Fruit fly (Drosophila melanogaster): ENCODE results near the gene CAH1.

The CAH1 gene

DNA sequence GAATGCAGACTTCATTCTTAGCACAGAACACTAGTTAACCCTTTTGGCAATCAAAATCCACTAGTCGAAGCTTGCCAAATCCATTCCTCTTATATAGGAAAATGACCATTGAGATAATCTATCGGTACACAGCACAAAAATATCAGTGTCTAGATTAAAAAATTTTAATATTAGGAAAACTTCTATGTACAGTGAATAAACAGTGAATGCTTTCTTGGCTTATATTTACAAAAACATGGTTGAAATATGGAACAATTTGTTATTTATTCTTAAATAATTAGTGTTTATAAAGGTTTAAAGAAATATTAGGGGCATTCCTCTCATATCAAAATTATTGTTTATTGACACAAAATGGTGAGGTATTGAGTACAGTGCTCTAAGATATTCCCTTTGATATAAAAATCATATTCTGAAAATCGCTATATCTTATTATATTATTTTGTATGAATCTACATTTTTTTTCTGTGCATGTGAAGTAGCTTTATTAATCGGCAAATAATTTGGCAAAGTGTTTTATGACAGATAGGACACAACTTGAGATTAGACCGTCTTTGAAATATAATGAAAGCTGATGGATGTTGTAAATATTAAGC lies 40.4 kb downstream of the CAH1 start, which contains the start of gene CG33306:
CG33306 (minus strand) TSS at position 51 of the 593 bp plus-strand sequence.
- TF ChIP-seq Clk (GFP tag; optimal IDR thresholded peaks at IDR 0.05) (no peak), CG7101 (tag; optimal IDR thresholded peaks at IDR 0.05) (peak; percentile 44), CG33017 (tag; optimal IDR thresholded peaks at IDR 0.05) (peak; percentile 54), CG7045 (GFP tag; optimal IDR thresholded peaks at IDR 0.05) (peak; percentile 5), CG11617 (GFP tag; optimal IDR thresholded peaks at IDR 0.05) (peak; percentile 43), CG14711 (tag; optimal IDR thresholded peaks at IDR 0.05) (peak; percentile 22)

DNA sequence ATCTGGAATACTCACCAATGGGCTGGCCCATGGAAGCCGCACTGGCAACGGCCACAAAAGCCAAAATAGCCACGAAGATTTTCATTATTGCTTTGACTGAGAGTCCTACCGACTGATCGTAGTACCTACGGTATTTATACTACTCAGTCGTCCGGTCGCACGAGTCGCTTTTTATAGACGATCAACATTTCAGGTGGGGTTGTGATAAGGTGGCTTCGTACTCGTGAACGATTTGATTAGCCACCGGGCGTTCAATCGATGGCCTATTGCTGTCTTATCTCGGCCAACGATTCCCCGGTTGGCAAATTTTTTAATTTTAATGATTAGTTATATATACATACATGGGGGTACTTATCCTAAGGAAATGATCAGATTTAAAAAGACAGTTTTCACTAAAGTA lies 41.8 kb downstream of the CAH1 start, which contains the start of gene CG8997:
CG8997 (minus strand) TSS at position 148 of the 400 bp plus-strand sequence.
- TF ChIP-seq Mnt (GFP tag; optimal IDR thresholded peaks at IDR 0.05), result peak; percentile 23
- TF ChIP-seq CG12768 (GFP tag; optimal IDR thresholded peaks at IDR 0.05), result peak; percentile 1
- TF ChIP-seq Hr96 (GFP tag; optimal IDR thresholded peaks at IDR 0.05), result no peak
- peak; percentile 75 for TF ChIP-seq kay (GFP tag; ENCODE audit: borderline replicate concordance)

DNA sequence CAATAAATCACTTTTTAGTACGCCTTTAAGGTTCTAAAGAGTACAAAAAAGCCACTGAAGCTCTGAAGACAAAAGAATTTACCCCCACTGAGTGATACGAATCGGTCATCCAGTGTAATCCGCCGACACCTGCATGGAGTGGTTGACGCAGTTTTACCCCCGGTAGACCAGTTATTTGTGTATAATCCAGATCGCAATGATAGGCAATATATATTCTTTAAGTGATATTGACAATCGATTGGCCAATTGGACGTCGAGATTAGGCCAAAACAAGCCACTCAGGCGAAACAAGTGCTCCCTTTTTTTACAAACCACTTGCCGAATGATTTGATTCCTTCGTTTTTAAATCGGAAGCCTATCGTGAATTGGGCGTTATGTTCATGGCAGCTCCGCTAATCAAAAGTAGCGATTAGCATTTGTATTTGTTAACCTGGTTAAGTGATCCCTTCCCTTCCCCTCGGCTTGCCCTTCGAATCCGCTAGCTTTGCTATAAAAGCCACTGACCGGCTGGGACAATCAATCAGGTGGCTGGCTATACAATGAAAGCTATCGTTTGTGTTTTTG lies 42.9 kb downstream of the CAH1 start, which contains the start of gene CG7916:
CG7916 (plus strand) TSS at position 514 of the 564 bp plus-strand sequence.
- TF ChIP-seq Mnt (GFP tag; optimal IDR thresholded peaks at IDR 0.05) (no peak), Hr96 (GFP tag; optimal IDR thresholded peaks at IDR 0.05) (peak; percentile 6), Crg-1 (GFP tag; optimal IDR thresholded peaks at IDR 0.05) (no peak), cic (GFP tag; optimal IDR thresholded peaks at IDR 0.05) (peak; percentile 54), pad (GFP tag; optimal IDR thresholded peaks at IDR 0.05) (peak; percentile 17), CG12768 (GFP tag; optimal IDR thresholded peaks at IDR 0.05) (peak; percentile 30), CG1620 (GFP tag; optimal IDR thresholded peaks at IDR 0.05) (no peak)

DNA sequence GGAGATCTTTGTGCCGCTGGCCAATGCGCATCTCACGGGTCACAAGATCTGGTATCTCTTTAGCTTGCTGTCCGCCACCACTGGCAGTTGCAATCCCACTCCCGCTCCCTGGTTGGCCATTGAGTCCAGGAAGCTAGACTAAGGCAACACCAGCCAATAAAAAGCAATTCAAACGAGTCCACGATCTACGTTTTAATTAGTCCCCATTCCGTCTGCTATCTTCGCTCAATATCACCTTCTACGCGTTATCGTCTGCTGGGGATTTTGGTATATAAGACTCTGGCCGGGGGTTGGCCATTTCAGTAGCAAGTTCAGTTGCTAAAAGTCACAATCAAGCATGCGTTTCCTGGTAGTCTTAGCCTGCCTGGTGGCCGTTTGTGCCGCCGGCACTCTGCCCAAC lies 44.2 kb downstream of the CAH1 start, which contains the start of gene CG7953:
CG7953 (plus strand) TSS at position 301 of the 400 bp plus-strand sequence.
- TF ChIP-seq Crg-1 (GFP tag; optimal IDR thresholded peaks at IDR 0.05), result no peak
- no peak for TF ChIP-seq CG14711 (tag; optimal IDR thresholded peaks at IDR 0.05)
- no peak for TF ChIP-seq CG5204 (GFP tag; optimal IDR thresholded peaks at IDR 0.05)
- TF ChIP-seq CG11617 (GFP tag; optimal IDR thresholded peaks at IDR 0.05), result no peak
- TF ChIP-seq Hr96 (GFP tag; optimal IDR thresholded peaks at IDR 0.05), result no peak
- TF ChIP-seq cnc (optimal IDR thresholded peaks at IDR 0.05), result no peak
- no peak for TF ChIP-seq bab1 (GFP tag; optimal IDR thresholded peaks at IDR 0.05)
- no peak for TF ChIP-seq CG7101 (tag; optimal IDR thresholded peaks at IDR 0.05)
- no peak for TF ChIP-seq Mnt (GFP tag; optimal IDR thresholded peaks at IDR 0.05)
- no peak for TF ChIP-seq toe (GFP tag; optimal IDR thresholded peaks at IDR 0.05)
- no peak for TF ChIP-seq cic (GFP tag; optimal IDR thresholded peaks at IDR 0.05)
- TF ChIP-seq tj (GFP tag; optimal IDR thresholded peaks at IDR 0.05), result no peak
- TF ChIP-seq CG7045 (GFP tag; optimal IDR thresholded peaks at IDR 0.05), result no peak
- no peak for TF ChIP-seq CG33017 (tag; optimal IDR thresholded peaks at IDR 0.05)
- no peak for TF ChIP-seq Clk (GFP tag; optimal IDR thresholded peaks at IDR 0.05)
- no peak for TF ChIP-seq pad (GFP tag; optimal IDR thresholded peaks at IDR 0.05)
- TF ChIP-seq CG12768 (GFP tag; optimal IDR thresholded peaks at IDR 0.05), result no peak
- no peak for TF ChIP-seq CG1620 (GFP tag; optimal IDR thresholded peaks at IDR 0.05)
- no peak for TF ChIP-seq kay (GFP tag; ENCODE audit: borderline replicate concordance)

DNA sequence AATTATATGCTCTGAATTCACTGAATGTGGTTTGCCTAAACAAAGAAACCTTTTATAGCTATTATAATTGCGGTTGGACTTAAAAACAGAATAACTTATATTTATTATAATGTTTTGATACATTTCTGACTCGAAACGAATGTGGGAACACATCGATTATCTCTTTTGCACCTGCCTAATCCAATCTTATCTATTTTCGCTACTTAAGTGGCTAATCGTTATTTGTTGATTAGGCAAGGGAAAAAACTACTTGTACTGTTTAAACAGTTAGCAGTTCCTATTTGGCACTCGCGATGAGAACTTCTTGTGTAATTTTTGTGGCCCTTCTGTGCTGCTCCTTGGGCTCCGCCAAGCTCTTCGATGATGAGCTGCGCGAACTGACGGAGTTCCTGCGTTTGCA lies 45.7 kb downstream of the CAH1 start, which contains the start of gene CG7968:
CG7968 (plus strand) TSS at position 276 of the 400 bp plus-strand sequence.
- no peak for TF ChIP-seq CG1620 (GFP tag; optimal IDR thresholded peaks at IDR 0.05)
- TF ChIP-seq cnc (optimal IDR thresholded peaks at IDR 0.05), result no peak
- TF ChIP-seq cic (GFP tag; optimal IDR thresholded peaks at IDR 0.05), result no peak

DNA sequence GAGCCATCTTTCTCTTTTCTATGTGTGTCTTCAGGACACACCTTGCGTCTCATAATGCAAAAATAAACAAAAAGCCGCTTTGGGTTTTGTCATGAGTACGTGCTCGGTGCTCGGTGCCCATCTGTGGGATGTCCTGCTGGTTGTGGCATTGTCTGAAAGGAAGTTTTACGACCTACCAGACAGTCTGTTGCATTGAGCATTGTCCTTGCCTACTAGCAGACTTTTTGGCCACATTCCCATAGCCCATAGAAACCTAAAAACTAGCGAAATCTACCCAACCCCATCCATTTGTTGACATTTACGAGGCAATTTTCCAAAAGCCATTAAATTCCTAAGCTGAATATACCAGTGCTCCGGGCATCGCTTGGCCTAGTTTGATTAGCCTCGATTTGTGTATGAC lies 47.7 kb downstream of the CAH1 start:
- TF ChIP-seq CG5204 (GFP tag; optimal IDR thresholded peaks at IDR 0.05) (no peak), ovo (GFP tag; optimal IDR thresholded peaks at IDR 0.05) (no peak), bab1 (GFP tag; optimal IDR thresholded peaks at IDR 0.05) (no peak), Mnt (GFP tag; optimal IDR thresholded peaks at IDR 0.05) (no peak), kay (GFP tag; ENCODE audit: borderline replicate concordance) (no peak), CG12768 (GFP tag; optimal IDR thresholded peaks at IDR 0.05) (no peak), toe (GFP tag; optimal IDR thresholded peaks at IDR 0.05) (no peak)

All from whole organism, adult.